Worm (Caenorhabditis elegans) whole organism, L4 larva: ENCODE data around the gene srd-44.

Experiments
- daf-16 ChIP-seq, 3 experiments: sonication (generic microtip); optimal IDR thresholded peaks; 2 replicates each; lab custom pipeline; 2016 to 2017; ENCODE audit warnings: missing genetic modification characterization in 3 of 3, missing genetic modification reagents in 3 of 3, mild to moderate bottlenecking in 2 of 3, missing compliant biosample characterization in 2 of 3, missing biosample characterization in 1 of 3, moderate library complexity in 1 of 3
- dmd-8 ChIP-seq: fragments of 200-800 bp; sonication (Bioruptor generic); IDR thresholded peaks from 2 replicates; pipeline ENCODE4 v1.3.6; 2022; ENCODE audit warnings: missing genetic modification characterization, missing compliant biosample characterization
- dpl-1 ChIP-seq: fragments of 150-350 bp; optimal IDR thresholded peaks from 2 replicates; lab custom pipeline; 2014; ENCODE audit warnings: missing biosample characterization, missing genetic modification reagents, missing genetic modification characterization
- lin-15B ChIP-seq: fragments of 150-350 bp; sonication (generic microtip); optimal IDR thresholded peaks from 3 replicates; lab custom pipeline; 2014; ENCODE audit warnings: missing biosample characterization, missing genetic modification characterization
- lin-39 ChIP-seq: fragments of 150-350 bp; optimal IDR thresholded peaks from 2 replicates; lab custom pipeline; 2014; ENCODE audit warnings: missing biosample characterization, missing genetic modification reagents, missing genetic modification characterization
- nhr-28 ChIP-seq: fragments of 150-350 bp; optimal IDR thresholded peaks from 2 replicates; lab custom pipeline; 2014; ENCODE audit warnings: missing biosample characterization, missing genetic modification characterization
- nhr-76 ChIP-seq: fragments of 150-350 bp; optimal IDR thresholded peaks from 2 replicates; lab custom pipeline; 2014; ENCODE audit warnings: missing biosample characterization, missing genetic modification characterization
- pha-4 ChIP-seq, 2 experiments: fragments of 150-350 bp in 1 of 2; fragments of 200-800 bp in 1 of 2; sonication (Bioruptor generic) in 1 of 2; IDR thresholded peaks in 1 of 2; optimal IDR thresholded peaks in 1 of 2; 2 replicates each; pipeline versions ENCODE4 v1.3.6 to Lab custom; 2014 to 2022; ENCODE audit warnings: missing genetic modification characterization in 2 of 2, missing genetic modification reagents in 2 of 2, missing biosample characterization in 1 of 2, missing compliant biosample characterization in 1 of 2
- set-16 ChIP-seq: fragments of 200-800 bp; sonication (Bioruptor generic); IDR thresholded peaks from 2 replicates; pipeline ENCODE4 v1.3.6; 2022; ENCODE audit warnings: missing genetic modification reagents, missing genetic modification characterization, missing compliant biosample characterization
- skn-1 ChIP-seq: fragments of 150-350 bp; optimal IDR thresholded peaks from 2 replicates; lab custom pipeline; 2014; ENCODE audit warnings: missing biosample characterization, missing genetic modification characterization
- snpc-4 ChIP-seq: fragments of 150-350 bp; optimal IDR thresholded peaks from 2 replicates; lab custom pipeline; 2014; ENCODE audit warnings: missing biosample characterization, missing genetic modification characterization
- vab-7 ChIP-seq: fragments of 200-800 bp; sonication (Bioruptor generic); IDR thresholded peaks from 2 replicates; pipeline ENCODE4 v1.3.6; 2022; ENCODE audit warnings: missing genetic modification reagents, missing genetic modification characterization, missing compliant biosample characterization
- zip-2 ChIP-seq: fragments of 150-350 bp; optimal IDR thresholded peaks from 2 replicates; lab custom pipeline; 2014; ENCODE audit warnings: missing biosample characterization, missing genetic modification characterization
- ztf-7 ChIP-seq: fragments of 150-350 bp; optimal IDR thresholded peaks from 2 replicates; lab custom pipeline; 2014; ENCODE audit warnings: missing biosample characterization, missing genetic modification characterization

DNA sequence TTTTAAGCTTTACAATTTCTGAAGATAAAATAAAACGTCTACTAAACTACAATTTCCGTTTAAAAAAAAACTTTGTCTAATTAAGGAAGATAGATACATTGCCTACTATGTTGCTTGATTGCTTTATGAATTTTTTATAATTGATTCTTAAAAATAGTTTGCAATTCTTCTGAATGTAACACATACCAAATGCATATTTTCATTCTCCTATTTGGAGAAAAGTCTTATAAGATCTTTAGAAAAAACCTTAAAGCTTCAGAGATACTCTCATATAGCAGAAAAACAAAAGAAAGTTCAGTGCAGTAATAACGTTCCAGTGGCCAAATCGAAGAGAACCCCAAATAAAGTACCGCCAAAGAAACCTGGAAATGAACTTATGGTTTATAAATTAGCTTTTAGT lies 31.7 kb upstream of the srd-44 start, which contains the start of gene phf-32:
- TF ChIP-seq lin-15B (tag; lab: Kevin White, UChicago) (no peak), zip-2 (no peak), nhr-76 (no peak), lin-39 (tag; lab: Kevin White, UChicago) (no peak), skn-1 (tag; lab: Kevin White, UChicago) (no peak), daf-16 (GFP tag; optimal IDR thresholded peaks at IDR 0.05; lab: Kevin White, UChicago) (no peak), daf-16 (tag; optimal IDR thresholded peaks at IDR 0.05; lab: Kevin White, UChicago) (no peak), ztf-7 (tag; lab: Kevin White, UChicago) (no peak), snpc-4 (tag; lab: Kevin White, UChicago) (no peak), dpl-1 (GFP tag; lab: Kevin White, UChicago) (no peak), vab-7 (GFP tag; lab: Robert Waterston, UW) (no peak), pha-4 (GFP tag; IDR thresholded peaks at IDR 0.05; lab: Robert Waterston, UW) (no peak), pha-4 (tag; optimal IDR thresholded peaks at IDR 0.05; lab: Kevin White, UChicago) (no peak), dmd-8 (GFP tag; lab: Robert Waterston, UW) (no peak), set-16 (GFP tag; lab: Robert Waterston, UW) (no peak), nhr-28 (tag; lab: Kevin White, UChicago) (no peak)
